Worm (Caenorhabditis elegans) whole organism, late embryonic: ENCODE results near the gene fbxa-27.

Source experiments
- T23F11.4 ChIP-seq: fragments of 200-800 bp; sonication (Bioruptor generic); optimal IDR thresholded peaks from 2 replicates; lab custom pipeline; 2018; ENCODE audit warnings: mild to moderate bottlenecking, missing genetic modification characterization, missing compliant biosample characterization
- ceh-18 ChIP-seq: sonication (generic microtip); optimal IDR thresholded peaks from 2 replicates; lab custom pipeline; 2016; ENCODE audit warnings: missing genetic modification characterization, missing compliant biosample characterization
- dmd-4 ChIP-seq: sonication (generic microtip); optimal IDR thresholded peaks from 2 replicates; lab custom pipeline; 2016; ENCODE audit warnings: borderline replicate concordance, missing genetic modification characterization, missing compliant biosample characterization
- madf-2 ChIP-seq: sonication (generic microtip); optimal IDR thresholded peaks from 2 replicates; lab custom pipeline; 2017; ENCODE audit warnings: missing genetic modification characterization, missing compliant biosample characterization
- mec-3 ChIP-seq: sonication (generic microtip); optimal IDR thresholded peaks from 2 replicates; lab custom pipeline; 2016; ENCODE audit warnings: borderline replicate concordance, missing genetic modification characterization, missing compliant biosample characterization
- nfya-1 ChIP-seq: sonication (generic microtip); optimal IDR thresholded peaks from 2 replicates; lab custom pipeline; 2017; ENCODE audit warnings: missing genetic modification characterization, mild to moderate bottlenecking, missing compliant biosample characterization, antibody characterized with exemption, moderate library complexity
- npax-4 ChIP-seq: sonication (generic microtip); optimal IDR thresholded peaks from 2 replicates; lab custom pipeline; 2016; ENCODE audit warnings: missing genetic modification characterization, missing compliant biosample characterization
- odd-2 ChIP-seq: sonication (generic microtip); optimal IDR thresholded peaks from 2 replicates; lab custom pipeline; 2017; ENCODE audit warnings: antibody characterized with exemption, mild to moderate bottlenecking, missing genetic modification characterization, missing compliant biosample characterization
- pax-1 ChIP-seq: fragments of 150-350 bp; optimal IDR thresholded peaks from 2 replicates; lab custom pipeline; 2014; ENCODE audit warnings: missing biosample characterization, missing genetic modification characterization
- pqm-1 ChIP-seq: sonication (generic microtip); optimal IDR thresholded peaks from 2 replicates; lab custom pipeline; 2016; ENCODE audit warnings: missing genetic modification characterization, missing compliant biosample characterization
- pros-1 ChIP-seq: fragments of 150-350 bp; optimal IDR thresholded peaks from 2 replicates; lab custom pipeline; 2014; ENCODE audit warnings: missing biosample characterization, missing genetic modification reagents, missing genetic modification characterization
- sox-2 ChIP-seq: fragments of 200-800 bp; sonication (Bioruptor generic); IDR thresholded peaks from 2 replicates; pipeline ENCODE4 v1.3.6; 2022; ENCODE audit warnings: missing genetic modification reagents, missing genetic modification characterization, missing compliant biosample characterization
- tbx-2 ChIP-seq: sonication (generic microtip); optimal IDR thresholded peaks from 2 replicates; lab custom pipeline; 2016; ENCODE audit warnings: missing genetic modification characterization, missing compliant biosample characterization

ce11 chrIII:1380535-1381274 is 37.9 kb downstream of the fbxa-27 start, which contains the start of the genes pals-21 and Y82E9BR.6:
- TF ChIP-seq tbx-2 (tag; lab: Kevin White, UChicago), result no peak
- TF ChIP-seq sox-2 (GFP tag; lab: Robert Waterston, UW), result no peak
- TF ChIP-seq nfya-1, result no peak
- TF ChIP-seq T23F11.4 (GFP tag; lab: Kevin White, UChicago), result no peak
- TF ChIP-seq ceh-18 (tag; lab: Kevin White, UChicago), result no peak
- TF ChIP-seq npax-4 (tag; lab: Kevin White, UChicago), result no peak
- no peak for TF ChIP-seq pros-1 (tag; lab: Kevin White, UChicago)
- TF ChIP-seq pqm-1 (tag; lab: Kevin White, UChicago), result no peak
- TF ChIP-seq pax-1 (tag; lab: Kevin White, UChicago), result no peak
- no peak for TF ChIP-seq mec-3 (tag; lab: Kevin White, UChicago)
- TF ChIP-seq madf-2 (tag; lab: Kevin White, UChicago), result no peak
- TF ChIP-seq odd-2 (tag; lab: Kevin White, UChicago), result no peak
- no peak for TF ChIP-seq dmd-4 (tag; lab: Kevin White, UChicago)
